Fruit fly (Drosophila melanogaster) whole organism, adult: ENCODE measurements around the gene CG14154.

Experiments
- CG12768 ChIP-seq: fragments of 200-800 bp; sonication (Bioruptor generic); optimal IDR thresholded peaks from 2 replicates; lab custom pipeline; 2017; ENCODE audit warnings: missing biosample characterization, missing genetic modification characterization, mild to moderate bottlenecking, moderate library complexity, missing genetic modification reagents
- CG1620 ChIP-seq: fragments of 200-800 bp; sonication (Bioruptor generic); optimal IDR thresholded peaks from 2 replicates; lab custom pipeline; 2016; ENCODE audit warnings: missing biosample characterization, missing genetic modification characterization
- CG33017 ChIP-seq: fragments of 200-800 bp; sonication (Bioruptor generic); optimal IDR thresholded peaks from 2 replicates; lab custom pipeline; 2018; ENCODE audit warnings: missing biosample characterization, mild to moderate bottlenecking, missing genetic modification characterization, moderate library complexity
- Clk ChIP-seq: fragments of 200-800 bp; sonication (Bioruptor generic); optimal IDR thresholded peaks from 2 replicates; lab custom pipeline; 2017; ENCODE audit warnings: missing biosample characterization, missing genetic modification characterization
- Crg-1 ChIP-seq: fragments of 200-800 bp; sonication (Bioruptor generic); optimal IDR thresholded peaks from 2 replicates; lab custom pipeline; 2016; ENCODE audit warnings: missing biosample characterization, missing genetic modification characterization
- Hr96 ChIP-seq: fragments of 200-800 bp; sonication (Bioruptor generic); optimal IDR thresholded peaks from 2 replicates; lab custom pipeline; 2016; ENCODE audit warnings: missing biosample characterization, missing genetic modification characterization
- cic ChIP-seq: fragments of 200-800 bp; sonication (Bioruptor generic); optimal IDR thresholded peaks from 2 replicates; lab custom pipeline; 2017; ENCODE audit warnings: missing biosample characterization, mild to moderate bottlenecking, missing genetic modification characterization, moderate library complexity
- cnc ChIP-seq, 2 experiments: fragments of >200 bp; optimal IDR thresholded peaks; 2 replicates each; lab custom pipeline; 2017
- kay ChIP-seq: fragments of 200-800 bp; sonication (Bioruptor generic); peaks from one replicate; lab custom pipeline; 2016; ENCODE audit warnings: missing biosample characterization, missing genetic modification characterization, borderline replicate concordance
- ovo ChIP-seq: fragments of 200-800 bp; sonication (Bioruptor generic); optimal IDR thresholded peaks from 2 replicates; lab custom pipeline; 2016; ENCODE audit warnings: missing biosample characterization, missing genetic modification characterization

- no peak for TF ChIP-seq CG1620 (GFP tag; lab: Kevin White, UChicago)
- TF ChIP-seq kay (GFP tag; lab: Kevin White, UChicago): no peak
- no peak for TF ChIP-seq Hr96 (GFP tag; lab: Kevin White, UChicago)
- no peak for TF ChIP-seq CG12768 (GFP tag; lab: Kevin White, UChicago)
- TF ChIP-seq cnc (optimal IDR thresholded peaks at IDR 0.05; lab: Kevin White, UChicago): no peak
- TF ChIP-seq Clk: no peak
- no peak for TF ChIP-seq Crg-1 (GFP tag; lab: Kevin White, UChicago)
- TF ChIP-seq ovo (GFP tag; lab: Kevin White, UChicago): no peak
- no peak for TF ChIP-seq CG33017
- TF ChIP-seq cic (GFP tag; lab: Kevin White, UChicago): no peak
These were observed 30.9 kb downstream of the CG14154 start for dm6 chr3L:10672540-10672939.
